Fruit fly (Drosophila melanogaster) whole organism, embryonic: ENCODE results near the gene His3.3A.

Source experiments
- Aef1 ChIP-seq: fragments of 200-800 bp; sonication (Bioruptor generic); IDR thresholded peaks from 3 replicates; pipeline ENCODE4 v1.3.6; 2022; ENCODE audit warnings: missing biosample characterization, missing genetic modification characterization
- Atf6 ChIP-seq: fragments of 200-800 bp; sonication (Bioruptor generic); IDR thresholded peaks from 2 replicates; pipeline ENCODE4 v1.3.6; 2022; ENCODE audit warnings: missing biosample characterization, missing genetic modification characterization
- Blimp-1 ChIP-seq: fragments of 200-800 bp; sonication (Bioruptor generic); optimal IDR thresholded peaks from 3 replicates; lab custom pipeline; 2018; ENCODE audit warnings: missing biosample characterization, missing genetic modification characterization, mild to moderate bottlenecking, moderate library complexity, missing genetic modification reagents
- C15 ChIP-seq: fragments of 200-800 bp; sonication (Bioruptor generic); IDR thresholded peaks from 3 replicates; pipeline ENCODE4 v1.3.6; 2022; ENCODE audit warnings: missing biosample characterization, missing genetic modification characterization
- CG10543 ChIP-seq: fragments of 200-800 bp; sonication (Bioruptor generic); optimal IDR thresholded peaks from 3 replicates; lab custom pipeline; 2017; ENCODE audit warnings: missing biosample characterization, mild to moderate bottlenecking, missing genetic modification characterization, moderate library complexity
- CG10565 ChIP-seq: fragments of 200-800 bp; sonication (Bioruptor generic); optimal IDR thresholded peaks from 3 replicates; lab custom pipeline; 2016; ENCODE audit warnings: missing biosample characterization, mild to moderate bottlenecking, missing genetic modification characterization
- CG11723 ChIP-seq: fragments of 200-800 bp; sonication (Bioruptor generic); optimal IDR thresholded peaks from 2 replicates; lab custom pipeline; 2017; ENCODE audit warnings: missing biosample characterization, mild to moderate bottlenecking, missing genetic modification characterization
- CG13424 ChIP-seq: fragments of 200-800 bp; sonication (Bioruptor generic); optimal IDR thresholded peaks from 2 replicates; lab custom pipeline; 2019; ENCODE audit warnings: missing biosample characterization, mild to moderate bottlenecking, missing genetic modification characterization, moderate library complexity
- CG14050 ChIP-seq: fragments of 200-800 bp; sonication (Bioruptor generic); IDR thresholded peaks from 3 replicates; pipeline ENCODE4 v1.3.6; 2022; ENCODE audit warnings: missing biosample characterization, missing genetic modification characterization
- CG14860 ChIP-seq: fragments of 200-800 bp; sonication (Bioruptor generic); IDR thresholded peaks from 3 replicates; pipeline ENCODE4 v1.3.6; 2022; ENCODE audit warnings: missing biosample characterization, missing genetic modification characterization; ENCODE audit not compliant: partially characterized antibody
- CG15269 ChIP-seq: fragments of 200-800 bp; sonication (Bioruptor generic); optimal IDR thresholded peaks from 2 replicates; lab custom pipeline; 2018; ENCODE audit warnings: missing biosample characterization, mild to moderate bottlenecking, missing genetic modification characterization, moderate library complexity
- CG15514 ChIP-seq: fragments of 200-800 bp; sonication (Bioruptor generic); optimal IDR thresholded peaks from 3 replicates; lab custom pipeline; 2017; ENCODE audit warnings: missing biosample characterization, missing genetic modification characterization, mild to moderate bottlenecking, moderate library complexity, missing genetic modification reagents
- CG17186 ChIP-seq: fragments of 200-800 bp; sonication (Bioruptor generic); optimal IDR thresholded peaks from 3 replicates; lab custom pipeline; 2017; ENCODE audit warnings: missing biosample characterization, missing genetic modification reagents, missing genetic modification characterization
- CG17361 ChIP-seq: fragments of 200-800 bp; sonication (Bioruptor generic); IDR thresholded peaks from 3 replicates; pipeline ENCODE4 v1.3.6; 2022; ENCODE audit warnings: missing biosample characterization, missing genetic modification characterization
- CG2120 ChIP-seq: fragments of 200-800 bp; sonication (Bioruptor generic); optimal IDR thresholded peaks from 3 replicates; lab custom pipeline; 2016; ENCODE audit warnings: missing biosample characterization, missing genetic modification characterization
- CG32772 ChIP-seq: fragments of 200-800 bp; sonication (Bioruptor generic); IDR thresholded peaks from 2 replicates; pipeline ENCODE4 v1.3.6; 2022; ENCODE audit warnings: missing biosample characterization, missing genetic modification characterization
- CG4282 ChIP-seq: fragments of 200-800 bp; sonication (Bioruptor generic); optimal IDR thresholded peaks from 2 replicates; lab custom pipeline; 2016; ENCODE audit warnings: missing biosample characterization, missing genetic modification characterization
- CG6175 ChIP-seq: fragments of 200-800 bp; sonication (Bioruptor generic); IDR thresholded peaks from 3 replicates; pipeline ENCODE4 v1.3.6; 2022; ENCODE audit warnings: missing biosample characterization, missing genetic modification characterization
- CG6854 ChIP-seq: fragments of 200-800 bp; sonication (Bioruptor generic); optimal IDR thresholded peaks from 3 replicates; lab custom pipeline; 2017; ENCODE audit warnings: missing biosample characterization, mild to moderate bottlenecking, missing genetic modification characterization
- CG7556 ChIP-seq: fragments of 200-800 bp; sonication (Bioruptor generic); optimal IDR thresholded peaks from 2 replicates; lab custom pipeline; 2017; ENCODE audit warnings: missing biosample characterization, mild to moderate bottlenecking, missing genetic modification characterization
- CG8924 ChIP-seq: fragments of 200-800 bp; optimal IDR thresholded peaks from 3 replicates; lab custom pipeline; 2019; ENCODE audit warnings: missing biosample characterization, mild to moderate bottlenecking, missing genetic modification characterization, moderate library complexity
- Deaf1 ChIP-seq: fragments of 200-800 bp; optimal IDR thresholded peaks from 3 replicates; lab custom pipeline; 2019; ENCODE audit warnings: missing biosample characterization, mild to moderate bottlenecking, missing genetic modification characterization, moderate library complexity
- H2.0 ChIP-seq: fragments of 200-800 bp; sonication (Bioruptor generic); IDR thresholded peaks from 2 replicates; pipeline ENCODE4 v1.3.6; 2022; ENCODE audit warnings: missing biosample characterization, missing genetic modification characterization
- HLHmδ ChIP-seq: fragments of 200-800 bp; sonication (Bioruptor generic); optimal IDR thresholded peaks from 2 replicates; lab custom pipeline; 2018; ENCODE audit warnings: missing biosample characterization, mild to moderate bottlenecking, missing genetic modification characterization, moderate library complexity
- Mad ChIP-seq: fragments of 200-800 bp; sonication (Bioruptor generic); optimal IDR thresholded peaks from 2 replicates; lab custom pipeline; 2016; ENCODE audit warnings: missing biosample characterization, missing genetic modification characterization
- Max ChIP-seq: fragments of 200-800 bp; sonication (Bioruptor generic); optimal IDR thresholded peaks from 2 replicates; lab custom pipeline; 2016; ENCODE audit warnings: missing biosample characterization, mild to moderate bottlenecking, missing genetic modification characterization
- Nf-YB ChIP-seq: fragments of 200-800 bp; sonication (Bioruptor generic); optimal IDR thresholded peaks from 3 replicates; lab custom pipeline; 2019; ENCODE audit warnings: missing biosample characterization, mild to moderate bottlenecking, missing genetic modification characterization, moderate library complexity
- Poxn ChIP-seq: fragments of 200-800 bp; sonication (Bioruptor generic); IDR thresholded peaks from 2 replicates; pipeline ENCODE4 v1.3.6; 2022; ENCODE audit warnings: missing biosample characterization, missing genetic modification characterization
- Ravus ChIP-seq: fragments of 200-800 bp; sonication (Bioruptor generic); IDR thresholded peaks from 2 replicates; pipeline ENCODE4 v1.3.6; 2022; ENCODE audit warnings: missing biosample characterization, missing genetic modification characterization
- Sry-δ ChIP-seq: fragments of 200-800 bp; sonication (Bioruptor generic); optimal IDR thresholded peaks from 2 replicates; lab custom pipeline; 2016; ENCODE audit warnings: missing biosample characterization, missing genetic modification characterization
- Ssrp ChIP-seq: fragments of 200-800 bp; sonication (Bioruptor generic); optimal IDR thresholded peaks from 2 replicates; lab custom pipeline; 2018; ENCODE audit warnings: missing biosample characterization, mild to moderate bottlenecking, missing genetic modification characterization, moderate library complexity
- Taf1 ChIP-seq: fragments of 200-800 bp; sonication (Bioruptor generic); IDR thresholded peaks from 2 replicates; pipeline ENCODE4 v1.3.6; 2022; ENCODE audit warnings: missing biosample characterization, missing genetic modification characterization
- Usf ChIP-seq: fragments of 200-800 bp; sonication (Bioruptor generic); optimal IDR thresholded peaks from 2 replicates; lab custom pipeline; 2017; ENCODE audit warnings: missing genotype, missing biosample characterization, missing genetic modification characterization
- cg ChIP-seq: fragments of 200-800 bp; sonication (Bioruptor generic); optimal IDR thresholded peaks from 3 replicates; lab custom pipeline; 2019; ENCODE audit warnings: missing biosample characterization, mild to moderate bottlenecking, missing genetic modification characterization, moderate library complexity
- eyg ChIP-seq: fragments of 200-800 bp; sonication (Bioruptor generic); optimal IDR thresholded peaks from 3 replicates; lab custom pipeline; 2016; ENCODE audit warnings: missing biosample characterization, missing genetic modification characterization
- gem ChIP-seq: fragments of 200-800 bp; sonication (Bioruptor generic); optimal IDR thresholded peaks from 2 replicates; lab custom pipeline; 2019; ENCODE audit warnings: missing biosample characterization, mild to moderate bottlenecking, missing genetic modification characterization, moderate library complexity
- hb ChIP-seq: fragments of 200-800 bp; sonication (Bioruptor generic); IDR thresholded peaks from 3 replicates; pipeline ENCODE4 v1.3.6; 2022; ENCODE audit warnings: missing biosample characterization, missing genetic modification characterization; ENCODE audit not compliant: partially characterized antibody
- lov ChIP-seq, 2 experiments: fragments of 200-800 bp in 1 of 2; fragments of >200 bp in 1 of 2; sonication (Bioruptor generic) in 1 of 2; IDR thresholded peaks in 1 of 2; optimal IDR thresholded peaks in 1 of 2; 2 replicates in 1 of 2; 3 replicates in 1 of 2; pipeline versions ENCODE4 v1.3.6 to Lab custom; 2017 to 2022; ENCODE audit warnings: missing biosample characterization in 1 of 2, missing genetic modification characterization in 1 of 2
- nerfin-2 ChIP-seq: fragments of 200-800 bp; sonication (Bioruptor generic); IDR thresholded peaks from 2 replicates; pipeline ENCODE4 v1.3.6; 2022; ENCODE audit warnings: missing biosample characterization, missing genetic modification characterization; ENCODE audit not compliant: partially characterized antibody
- org-1 ChIP-seq: fragments of 200-800 bp; sonication (Bioruptor generic); optimal IDR thresholded peaks from 2 replicates; lab custom pipeline; 2017; ENCODE audit warnings: missing biosample characterization, missing genetic modification characterization
- pros ChIP-seq: fragments of 200-800 bp; sonication (Bioruptor generic); optimal IDR thresholded peaks from 3 replicates; lab custom pipeline; 2019; ENCODE audit warnings: missing biosample characterization, mild to moderate bottlenecking, missing genetic modification characterization, moderate library complexity
- run ChIP-seq: fragments of 200-800 bp; sonication (Bioruptor generic); optimal IDR thresholded peaks from 3 replicates; lab custom pipeline; 2018; ENCODE audit warnings: missing biosample characterization, mild to moderate bottlenecking, missing genetic modification characterization
- sna ChIP-seq: fragments of 200-800 bp; sonication (Bioruptor generic); IDR thresholded peaks from 2 replicates; pipeline ENCODE4 v1.3.6; 2022; ENCODE audit warnings: missing biosample characterization, missing genetic modification characterization; ENCODE audit not compliant: partially characterized antibody
- tgo ChIP-seq: fragments of 200-800 bp; sonication (Bioruptor generic); IDR thresholded peaks from 3 replicates; pipeline ENCODE4 v1.3.6; 2022; ENCODE audit warnings: missing biosample characterization, missing genetic modification characterization
- tio ChIP-seq: fragments of 200-800 bp; sonication (Bioruptor generic); optimal IDR thresholded peaks from 2 replicates; lab custom pipeline; 2017; ENCODE audit warnings: missing biosample characterization, missing genetic modification characterization, inconsistent platforms
- tll ChIP-seq, 2 experiments: fragments of 200-800 bp in 1 of 2; fragments of >200 bp in 1 of 2; sonication (Bioruptor generic) in 1 of 2; optimal IDR thresholded peaks; 2 replicates each; lab custom pipeline; 2017 to 2019; ENCODE audit warnings: missing biosample characterization in 2 of 2, missing genetic modification characterization in 2 of 2, mild to moderate bottlenecking in 1 of 2, moderate library complexity in 1 of 2
- tx ChIP-seq: fragments of 200-800 bp; sonication (Bioruptor generic); optimal IDR thresholded peaks from 2 replicates; lab custom pipeline; 2016; ENCODE audit warnings: missing biosample characterization, missing genetic modification characterization

His3.3A gene

dm6 chr2L:5070797-5071579 lies 16.1 kb downstream of the His3.3A start, which contains the start of gene RpL37A (continued):
- TF ChIP-seq HLHmδ (GFP tag; lab: Kevin White, UChicago) = peak; percentile 88
- TF ChIP-seq nerfin-2 (GFP tag; lab: Robert Waterston, UW) = no peak
- peak; percentile 83 for TF ChIP-seq eyg (GFP tag; lab: Kevin White, UChicago)
- no peak; the same call in 2 of the 3 replicates for TF ChIP-seq Aef1
- TF ChIP-seq CG14860 (GFP tag; lab: Robert Waterston, UW) = no peak
- TF ChIP-seq CG4282 (GFP tag; lab: Kevin White, UChicago) = peak; percentile 63
- TF ChIP-seq pros (GFP tag; lab: Kevin White, UChicago) = peak; percentile 4
- peak; percentile 86 for TF ChIP-seq Max (GFP tag; lab: Kevin White, UChicago)
- TF ChIP-seq CG17361 (GFP tag; lab: Robert Waterston, UW) = peak; percentile 78
- TF ChIP-seq Sry-δ (GFP tag; lab: Kevin White, UChicago) = peak; percentile 77
- no peak for TF ChIP-seq hb (GFP tag; lab: Robert Waterston, UW)
- peak; percentile 91 for TF ChIP-seq Mad (GFP tag; lab: Kevin White, UChicago)
- TF ChIP-seq lov (optimal IDR thresholded peaks at IDR 0.05; lab: Kevin White, UChicago) = no peak
- TF ChIP-seq lov (GFP tag; IDR thresholded peaks at IDR 0.05; lab: Robert Waterston, UW) = peak; percentile 88
- TF ChIP-seq CG32772 (GFP tag; lab: Robert Waterston, UW) = no peak; the same call in 1 of the 2 replicates
- peak; percentile 78 for TF ChIP-seq Atf6 (GFP tag; lab: Robert Waterston, UW)
- TF ChIP-seq CG10565 (GFP tag; lab: Kevin White, UChicago) = peak; percentile 53
- TF ChIP-seq Blimp-1 (GFP tag; lab: Kevin White, UChicago) = no peak
- peak; percentile 69; the same call in 2 of the 3 replicates for TF ChIP-seq CG14050 (GFP tag; lab: Robert Waterston, UW)
- TF ChIP-seq CG17186 (GFP tag; lab: Kevin White, UChicago) = peak; percentile 92
- TF ChIP-seq Usf (GFP tag; lab: Kevin White, UChicago) = peak; percentile 41
- TF ChIP-seq CG6854 = peak; percentile 84
- TF ChIP-seq tx (GFP tag; lab: Kevin White, UChicago) = peak; percentile 63
- TF ChIP-seq CG6175 (GFP tag; lab: Robert Waterston, UW) = peak; percentile 72; the same call in 2 of the 3 replicates
- peak; percentile 60 for TF ChIP-seq CG7556
- no peak for TF ChIP-seq Poxn (GFP tag; lab: Robert Waterston, UW)
- TF ChIP-seq CG15269 (tag; lab: Kevin White, UChicago) = peak; percentile 57
- peak; percentile 69 for TF ChIP-seq CG8924 (tag; lab: Kevin White, UChicago)
- peak; percentile 53; the same call in 2 of the 3 replicates for TF ChIP-seq tgo (GFP tag; lab: Robert Waterston, UW)
- peak; percentile 80 for TF ChIP-seq CG11723 (GFP tag; lab: Kevin White, UChicago)
- TF ChIP-seq CG13424 (tag; lab: Kevin White, UChicago) = peak; percentile 28
- TF ChIP-seq sna (GFP tag; lab: Robert Waterston, UW) = no peak
- peak; percentile 59; the same call in 1 of the 3 replicates for TF ChIP-seq C15 (GFP tag; lab: Robert Waterston, UW)
- peak; percentile 55 for TF ChIP-seq Ssrp (tag; lab: Kevin White, UChicago)
- TF ChIP-seq CG2120 = peak; percentile 53
- peak; percentile 68 for TF ChIP-seq Nf-YB (GFP tag; lab: Kevin White, UChicago)
- TF ChIP-seq tio (GFP tag; lab: Kevin White, UChicago) = peak; percentile 28
- TF ChIP-seq CG15514 (GFP tag; lab: Kevin White, UChicago) = peak; percentile 91
- peak; percentile 81 for TF ChIP-seq CG10543
- peak; percentile 61 for TF ChIP-seq org-1 (GFP tag; lab: Kevin White, UChicago)
- no peak for TF ChIP-seq Ravus (GFP tag; lab: Robert Waterston, UW)
- no peak for TF ChIP-seq tll (GFP tag; optimal IDR thresholded peaks at IDR 0.05; lab: Kevin White, UChicago)
- TF ChIP-seq Taf1 (GFP tag; lab: Robert Waterston, UW) = no peak
- no peak for TF ChIP-seq gem (tag; lab: Kevin White, UChicago)
- no peak for TF ChIP-seq Deaf1
- no peak for TF ChIP-seq cg (GFP tag; lab: Kevin White, UChicago)
- peak; percentile 58; the same call in 1 of the 2 replicates for TF ChIP-seq H2.0 (GFP tag; lab: Robert Waterston, UW)
- peak; percentile 56 for TF ChIP-seq run (tag; lab: Kevin White, UChicago)
